Fruit fly (Drosophila melanogaster): ENCODE data around the gene PSMG1.
A peak's percentile ranks its signal among the peaks of the same experiment; 100 is the strongest.

The PSMG1 gene

dm6 chr3R:5794267-5795089 is at the start of gene PSMG1, which contains the start of gene CG10979:
Gene PSMG1 (minus strand): TSS chr3R:5794317.
Gene CG10979 (plus strand): TSS chr3R:5794705.
- TF ChIP-seq svp (GFP tag) (peak; percentile 45), Lpt (GFP tag; optimal IDR thresholded peaks at IDR 0.05) (no peak)

- TF ChIP-seq CG10669 (GFP tag; optimal IDR thresholded peaks at IDR 0.05), result no peak
- TF ChIP-seq svp (GFP tag), result peak; percentile 88
These were observed 49.4 kb upstream of the PSMG1 start for dm6 chr3R:5843516-5843915.

dm6 chr3R:5841290-5841689 is 47.2 kb upstream of the PSMG1 start:
- TF ChIP-seq vri (GFP tag; optimal IDR thresholded peaks at IDR 0.05) (peak; percentile 21), CG31627 (GFP tag; optimal IDR thresholded peaks at IDR 0.05) (no peak), CG1621 (tag; optimal IDR thresholded peaks at IDR 0.05) (no peak), CG3919 (GFP tag; optimal IDR thresholded peaks at IDR 0.05) (no peak)

- TF ChIP-seq CG32006 (GFP tag; optimal IDR thresholded peaks at IDR 0.05), result no peak
- no peak for TF ChIP-seq Eip93F (GFP tag; optimal IDR thresholded peaks at IDR 0.05)
- no peak for TF ChIP-seq CG6808 (GFP tag; optimal IDR thresholded peaks at IDR 0.05)
- no peak for TF ChIP-seq fd85E (GFP tag; optimal IDR thresholded peaks at IDR 0.05)
- TF ChIP-seq Sox15 (GFP tag; optimal IDR thresholded peaks at IDR 0.05), result no peak
- no peak for TF ChIP-seq CG34406 (GFP tag; optimal IDR thresholded peaks at IDR 0.05)
- TF ChIP-seq Sox14 (GFP tag; optimal IDR thresholded peaks at IDR 0.05), result no peak
- no peak for TF ChIP-seq spab (GFP tag; optimal IDR thresholded peaks at IDR 0.05)
- TF ChIP-seq CG11294 (GFP tag; IDR thresholded peaks at IDR 0.05), result no peak
- TF ChIP-seq CG10631 (GFP tag; optimal IDR thresholded peaks at IDR 0.05), result no peak
- TF ChIP-seq CG11902 (GFP tag; optimal IDR thresholded peaks at IDR 0.05), result no peak
- TF ChIP-seq CG6792 (GFP tag; optimal IDR thresholded peaks at IDR 0.05), result no peak
- no peak for TF ChIP-seq achi (GFP tag; optimal IDR thresholded peaks at IDR 0.05)
- no peak for TF ChIP-seq topi (GFP tag; optimal IDR thresholded peaks at IDR 0.05)
- TF ChIP-seq esn (GFP tag; optimal IDR thresholded peaks at IDR 0.05), result no peak
- no peak for TF ChIP-seq CG3032 (tag; optimal IDR thresholded peaks at IDR 0.05)
- no peak for TF ChIP-seq svp (GFP tag)
- TF ChIP-seq Smox (GFP tag; optimal IDR thresholded peaks at IDR 0.05), result no peak
- no peak for TF ChIP-seq Ets21C (GFP tag; optimal IDR thresholded peaks at IDR 0.05)
These were observed 46.8 kb upstream of the PSMG1 start, which contains the start of gene CG1213 for dm6 chr3R:5840870-5841269. Gene CG1213 (plus strand): TSS chr3R:5841170.

- TF ChIP-seq OdsH (GFP tag; optimal IDR thresholded peaks at IDR 0.05) (peak; percentile 51), CG15336 (GFP tag; IDR thresholded peaks at IDR 0.05) (no peak), CG11902 (GFP tag; optimal IDR thresholded peaks at IDR 0.05) (no peak), esn (GFP tag; optimal IDR thresholded peaks at IDR 0.05) (peak; percentile 14), CG34406 (GFP tag; optimal IDR thresholded peaks at IDR 0.05) (peak; percentile 19), Hr4 (GFP tag; optimal IDR thresholded peaks at IDR 0.05) (no peak), Gug (GFP tag; IDR thresholded peaks at IDR 0.05) (0 out of 2 replicates have a peak, but pooled peaks have one; percentile 13), Sox102F (GFP tag; optimal IDR thresholded peaks at IDR 0.05) (no peak), Eip75B (GFP tag; optimal IDR thresholded peaks at IDR 0.05) (peak; percentile 18), CG3919 (GFP tag; optimal IDR thresholded peaks at IDR 0.05) (peak; percentile 47), CG10669 (GFP tag; optimal IDR thresholded peaks at IDR 0.05) (peak; percentile 52), pdm3 (GFP tag; optimal IDR thresholded peaks at IDR 0.05) (peak; percentile 11), CG7368 (GFP tag; optimal IDR thresholded peaks at IDR 0.05) (peak; percentile 39), Ets21C (GFP tag; optimal IDR thresholded peaks at IDR 0.05) (no peak), ss (GFP tag; optimal IDR thresholded peaks at IDR 0.05) (no peak), svp (GFP tag) (peak; percentile 91), acj6 (GFP tag; optimal IDR thresholded peaks at IDR 0.05) (peak; percentile 31), achi (GFP tag; optimal IDR thresholded peaks at IDR 0.05) (peak; percentile 2), lz (GFP tag; optimal IDR thresholded peaks at IDR 0.05) (no peak), Eip78C (GFP tag) (peak; percentile 83), CG8632 (GFP tag; optimal IDR thresholded peaks at IDR 0.05) (peak; percentile 53), net (GFP tag; optimal IDR thresholded peaks at IDR 0.05) (peak; percentile 46), Hr39 (GFP tag; optimal IDR thresholded peaks at IDR 0.05) (no peak), CG11762 (GFP tag; optimal IDR thresholded peaks at IDR 0.05; ENCODE audit: insufficient read depth) (peak; percentile 13), CG3032 (tag; optimal IDR thresholded peaks at IDR 0.05) (peak; percentile 19)
These were observed 44.7 kb upstream of the PSMG1 start for dm6 chr3R:5838683-5839365.

Data from whole organism, prepupa.